Fruit fly (Drosophila melanogaster) S2 (cell line): ENCODE data around the gene prtp.

Source experiments
- CG8478 ChIP-seq: fragments of >200 bp; optimal IDR thresholded peaks from 2 replicates; lab custom pipeline; 2018
- CTCF ChIP-seq, 2 experiments: fragments of >200 bp; optimal IDR thresholded peaks; 2 replicates each; lab custom pipeline; 2018

DNA sequence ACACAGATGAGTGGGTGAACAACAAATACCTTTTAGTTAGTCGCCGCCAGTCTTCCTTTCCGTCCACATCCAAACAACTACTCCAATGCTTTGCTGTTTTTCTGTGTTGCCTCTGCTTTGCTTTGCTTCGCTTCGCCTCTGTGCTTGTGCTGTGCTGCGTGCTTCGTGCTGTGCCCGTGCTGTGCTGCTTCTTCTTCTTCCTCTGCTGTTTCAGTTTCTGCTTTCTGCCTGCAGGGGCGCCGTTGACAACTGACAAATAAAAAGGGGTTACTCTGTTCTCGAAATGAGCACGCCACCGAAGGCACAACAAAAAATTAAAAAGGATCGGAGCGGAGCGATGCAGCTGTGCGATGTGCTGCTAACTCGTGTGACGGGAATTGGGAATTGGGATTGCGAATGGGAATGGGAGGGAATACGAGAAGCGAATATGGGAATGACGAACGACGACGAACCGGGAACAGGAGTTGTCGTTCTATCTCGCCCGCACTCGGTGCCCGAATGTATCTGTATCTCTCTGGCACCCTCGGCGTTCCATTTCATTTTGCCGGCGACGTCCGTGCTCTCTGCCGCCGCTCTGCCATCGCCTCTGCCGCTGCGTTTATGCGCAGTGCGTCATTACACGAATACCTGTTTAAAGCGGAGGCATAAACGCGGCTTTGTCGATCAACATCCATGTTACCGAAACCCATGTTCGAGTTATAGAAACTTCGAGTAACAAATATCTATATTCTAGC, 1.9 kb upstream of the prtp start:
- peak; percentile 48 to 63 for TF ChIP-seq CTCF (optimal IDR thresholded peaks at IDR 0.05; lab: Kevin White, UChicago)
- no peak for TF ChIP-seq CG8478 (lab: Kevin White, UChicago)
